Worm (Caenorhabditis elegans) whole organism, mixed stage, embryonic: Measurements from ENCODE around the gene fat-1.

Source experiments
- ceh-43 ChIP-seq: fragments of 200-800 bp; sonication (Bioruptor generic); optimal IDR thresholded peaks from 2 replicates; lab custom pipeline; 2018; ENCODE audit warnings: mild to moderate bottlenecking, missing genetic modification characterization, moderate library complexity, missing compliant biosample characterization
- ceh-83 ChIP-seq: fragments of 200-800 bp; sonication (Bioruptor generic); optimal IDR thresholded peaks from 2 replicates; lab custom pipeline; 2018; ENCODE audit warnings: mild to moderate bottlenecking, missing genetic modification characterization, missing compliant biosample characterization
- elt-1 ChIP-seq: sonication (generic microtip); optimal IDR thresholded peaks from 2 replicates; lab custom pipeline; 2017; ENCODE audit warnings: missing genetic modification characterization, mild to moderate bottlenecking, missing compliant biosample characterization, antibody characterized with exemption, moderate library complexity, borderline replicate concordance; ENCODE audit not compliant: insufficient read depth
- elt-3 ChIP-seq: fragments of 150-350 bp; optimal IDR thresholded peaks from 2 replicates; lab custom pipeline; 2014; ENCODE audit warnings: missing biosample characterization, missing genetic modification characterization
- lsy-2 ChIP-seq: fragments of 150-350 bp; optimal IDR thresholded peaks from 2 replicates; lab custom pipeline; 2014; ENCODE audit warnings: missing biosample characterization, missing genetic modification characterization
- mep-1 ChIP-seq: fragments of 150-350 bp; optimal IDR thresholded peaks from 2 replicates; lab custom pipeline; 2017; ENCODE audit warnings: missing biosample characterization, missing genetic modification reagents, missing genetic modification characterization, inconsistent platforms
- nhr-28 ChIP-seq: fragments of 150-350 bp; optimal IDR thresholded peaks from 2 replicates; lab custom pipeline; 2014; ENCODE audit warnings: missing biosample characterization, missing genetic modification characterization
- snpc-4 ChIP-seq: fragments of 150-350 bp; optimal IDR thresholded peaks from 2 replicates; lab custom pipeline; 2014; ENCODE audit warnings: missing biosample characterization, missing genetic modification characterization
- unc-120 ChIP-seq: sonication (generic microtip); optimal IDR thresholded peaks from 2 replicates; lab custom pipeline; 2017; ENCODE audit warnings: missing genetic modification characterization, missing compliant biosample characterization; ENCODE audit not compliant: poor library complexity, severe bottlenecking
- unc-39 ChIP-seq: fragments of 150-350 bp; optimal IDR thresholded peaks from 2 replicates; lab custom pipeline; 2014; ENCODE audit warnings: missing biosample characterization, missing genetic modification characterization
- unc-62 ChIP-seq: fragments of 150-350 bp; optimal IDR thresholded peaks from 2 replicates; lab custom pipeline; 2014; ENCODE audit warnings: missing biosample characterization, missing genetic modification reagents, missing genetic modification characterization
- ztf-11 ChIP-seq: fragments of 150-350 bp; optimal IDR thresholded peaks from 2 replicates; lab custom pipeline; 2014; ENCODE audit warnings: missing biosample characterization, missing genetic modification characterization

DNA sequence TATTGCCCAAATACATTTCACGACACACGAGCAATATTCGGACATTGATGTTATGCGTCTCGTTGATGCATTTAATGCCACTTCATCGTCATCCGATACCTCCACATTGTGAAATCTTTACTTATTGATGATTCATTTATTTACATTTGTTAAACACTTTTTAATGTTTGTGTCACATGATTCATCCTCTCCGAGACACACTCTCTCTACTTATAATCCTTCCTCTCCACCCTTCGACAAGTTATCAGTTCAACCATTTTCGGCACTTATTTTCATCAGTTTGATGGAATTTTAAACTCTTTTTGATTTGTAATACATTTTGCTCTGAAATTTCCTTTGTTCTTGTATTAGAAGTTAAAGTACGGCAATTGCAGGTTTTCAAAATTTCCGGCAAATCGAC, 30.6 kb downstream of the fat-1 start:
- TF ChIP-seq elt-3 (no peak), unc-62 (GFP tag; lab: Kevin White, UChicago) (no peak), elt-1 (tag; lab: Kevin White, UChicago) (no peak), ztf-11 (tag; lab: Kevin White, UChicago) (no peak), ceh-83 (no peak), snpc-4 (tag; lab: Kevin White, UChicago) (no peak), ceh-43 (GFP tag; lab: Kevin White, UChicago) (no peak), nhr-28 (no peak), lsy-2 (tag; lab: Kevin White, UChicago) (no peak), unc-120 (no peak), unc-39 (tag; lab: Kevin White, UChicago) (no peak), mep-1 (tag; lab: Kevin White, UChicago) (no peak)
